Worm (Caenorhabditis elegans) whole organism, young adult: ENCODE results near the gene ugt-5.

Experiments used
- B0019.2 ChIP-seq: fragments of 200-800 bp; sonication (Bioruptor generic); conservative IDR thresholded peaks from 2 replicates; pipeline ENCODE4 v1.3.6; 2022; ENCODE audit warnings: missing genetic modification reagents, missing genetic modification characterization, missing compliant biosample characterization
- Y53G8AR.9 ChIP-seq: fragments of 200-800 bp; sonication (Bioruptor generic); conservative IDR thresholded peaks from 2 replicates; pipeline ENCODE4 v1.3.6; 2022; ENCODE audit warnings: missing genetic modification reagents, missing genetic modification characterization, missing compliant biosample characterization
- ZK185.1 ChIP-seq: sonication (generic microtip); optimal IDR thresholded peaks from 2 replicates; lab custom pipeline; 2016; ENCODE audit warnings: mild to moderate bottlenecking, missing genetic modification characterization, missing compliant biosample characterization; ENCODE audit not compliant: poor library complexity, severe bottlenecking
- ama-1 ChIP-seq, 3 experiments: fragments of 150-350 bp in 1 of 3; sonication (generic microtip) in 2 of 3; optimal IDR thresholded peaks; 2 replicates each; lab custom pipeline; 2014 to 2018; ENCODE audit warnings: missing biosample characterization in 2 of 3, missing genetic modification characterization in 2 of 3, missing genetic modification reagents in 2 of 3
- ets-4 ChIP-seq: fragments of 200-800 bp; sonication (Bioruptor generic); optimal IDR thresholded peaks from 2 replicates; lab custom pipeline; 2018; ENCODE audit warnings: mild to moderate bottlenecking, missing genetic modification characterization, missing compliant biosample characterization
- gei-17 ChIP-seq: fragments of 200-800 bp; sonication (Bioruptor generic); optimal IDR thresholded peaks from 2 replicates; lab custom pipeline; 2018; ENCODE audit warnings: mild to moderate bottlenecking, missing genetic modification characterization, missing compliant biosample characterization
- let-526 ChIP-seq: fragments of 200-800 bp; sonication (Bioruptor generic); IDR thresholded peaks from 2 replicates; pipeline ENCODE4 v1.3.6; 2022; ENCODE audit warnings: missing genetic modification reagents, missing genetic modification characterization, missing compliant biosample characterization
- lsy-27 ChIP-seq: sonication (generic microtip); optimal IDR thresholded peaks from 2 replicates; lab custom pipeline; 2017; ENCODE audit warnings: missing genetic modification characterization, mild to moderate bottlenecking, missing compliant biosample characterization, antibody characterized with exemption, missing genotype, borderline replicate concordance; ENCODE audit not compliant: insufficient read depth
- nfya-1 ChIP-seq: sonication (generic microtip); optimal IDR thresholded peaks from 2 replicates; lab custom pipeline; 2017; ENCODE audit warnings: antibody characterized with exemption, missing compliant biosample characterization, missing genetic modification characterization, borderline replicate concordance; ENCODE audit not compliant: insufficient read depth
- rec-8 ChIP-seq, 2 experiments: sonication (generic microtip); optimal IDR thresholded peaks; 2 replicates each; lab custom pipeline; 2016; ENCODE audit warnings: mild to moderate bottlenecking in 2 of 2, missing genetic modification characterization in 2 of 2, missing genetic modification reagents in 2 of 2, missing genotype in 2 of 2, missing biosample characterization in 1 of 2, missing compliant biosample characterization in 1 of 2, moderate library complexity in 1 of 2
- tbx-9 ChIP-seq: sonication (generic microtip); optimal IDR thresholded peaks from 2 replicates; lab custom pipeline; 2016; ENCODE audit warnings: borderline replicate concordance, missing genetic modification characterization, inconsistent platforms, missing compliant biosample characterization
- unc-62 ChIP-seq: fragments of 150-350 bp; optimal IDR thresholded peaks from 2 replicates; lab custom pipeline; 2014; ENCODE audit warnings: missing biosample characterization, missing genetic modification reagents, missing genetic modification characterization
- xnd-1 ChIP-seq: sonication (generic microtip); optimal IDR thresholded peaks from 2 replicates; lab custom pipeline; 2016; ENCODE audit warnings: missing genotype, missing genetic modification reagents, missing genetic modification characterization, missing compliant biosample characterization
- ztf-26 ChIP-seq: sonication (generic microtip); optimal IDR thresholded peaks from 2 replicates; lab custom pipeline; 2017; ENCODE audit warnings: missing genetic modification characterization, missing compliant biosample characterization

DNA sequence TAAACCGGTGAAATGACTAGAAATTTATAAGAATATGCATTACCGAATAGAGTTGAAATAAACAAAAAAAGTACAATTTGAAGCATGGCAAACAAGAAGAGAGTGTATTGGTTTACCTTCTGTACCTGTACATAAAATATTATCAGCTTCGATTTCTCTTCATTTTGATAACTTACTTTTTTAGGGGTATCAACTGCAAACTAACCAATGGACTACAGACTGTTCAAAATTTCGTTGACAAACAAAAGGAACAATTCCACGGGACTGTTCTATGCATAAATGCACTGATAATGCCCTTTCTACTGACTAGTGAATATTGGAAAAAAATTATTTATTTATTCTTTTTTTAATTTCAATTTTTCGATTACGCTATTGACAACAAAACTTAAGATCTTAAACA, 5.2 kb upstream of the ugt-5 start, which contains the start of gene ugt-6:
- TF ChIP-seq ets-4 (GFP tag; lab: Kevin White, UChicago): no peak
- TF ChIP-seq ama-1 (optimal IDR thresholded peaks at IDR 0.05; lab: Kevin White, UChicago): no peak
- TF ChIP-seq ama-1 (GFP tag; optimal IDR thresholded peaks at IDR 0.05; lab: Kevin White, UChicago): no peak
- no peak for TF ChIP-seq gei-17 (GFP tag; lab: Kevin White, UChicago)
- no peak for TF ChIP-seq nfya-1 (tag; lab: Kevin White, UChicago)
- no peak for TF ChIP-seq B0019.2 (GFP tag; lab: Robert Waterston, UW)
- no peak for TF ChIP-seq let-526 (GFP tag; lab: Robert Waterston, UW)
- no peak for TF ChIP-seq rec-8 (tag; optimal IDR thresholded peaks at IDR 0.05; lab: Kevin White, UChicago)
- no peak for TF ChIP-seq xnd-1 (tag; lab: Kevin White, UChicago)
- TF ChIP-seq lsy-27 (tag; lab: Kevin White, UChicago): no peak
- TF ChIP-seq ztf-26: no peak
- TF ChIP-seq Y53G8AR.9 (GFP tag; lab: Robert Waterston, UW): no peak
- TF ChIP-seq tbx-9 (tag; lab: Kevin White, UChicago): no peak
- no peak for TF ChIP-seq unc-62
- TF ChIP-seq ZK185.1 (tag; lab: Kevin White, UChicago): no peak
